Worm (Caenorhabditis elegans): ENCODE results near the gene mak-2.

mak-2 gene

DNA sequence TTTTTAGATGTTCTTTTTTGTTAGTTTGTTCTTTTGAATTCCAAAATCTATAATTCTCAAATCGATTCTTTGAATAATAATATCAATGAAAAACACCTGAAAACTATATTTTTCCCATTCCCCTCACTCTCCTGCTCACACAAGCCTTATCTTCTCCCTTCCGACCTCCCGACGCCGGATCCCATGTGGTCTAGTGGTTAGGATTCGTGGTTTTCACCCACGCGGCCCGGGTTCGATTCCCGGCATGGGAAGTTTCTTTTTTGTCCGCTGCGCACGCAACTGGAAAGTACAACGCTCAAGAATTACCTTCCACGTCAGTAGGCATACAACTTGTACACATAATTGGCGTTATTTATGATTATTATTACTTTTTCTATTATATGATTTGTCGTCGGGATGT is 42.5 kb upstream of the mak-2 start (continued):
- TF ChIP-seq unc-130 (GFP tag; optimal IDR thresholded peaks at IDR 0.05), result peak; percentile 40
- TF ChIP-seq lim-7 (GFP tag; IDR thresholded peaks at IDR 0.05), result peak; percentile 85
- no peak for TF ChIP-seq nhr-6 (tag; optimal IDR thresholded peaks at IDR 0.05)
- TF ChIP-seq ZK546.5 (tag; optimal IDR thresholded peaks at IDR 0.05), result no peak
- peak; percentile 25 for TF ChIP-seq dve-1 (tag; optimal IDR thresholded peaks at IDR 0.05; ENCODE audit: insufficient read depth)
- peak; percentile 75 for TF ChIP-seq lin-38 (GFP tag; IDR thresholded peaks at IDR 0.05)
- TF ChIP-seq ztf-7 (tag; optimal IDR thresholded peaks at IDR 0.05), result no peak
- no peak for TF ChIP-seq nhr-48 (tag; optimal IDR thresholded peaks at IDR 0.05)
- TF ChIP-seq tra-1 (GFP tag; IDR thresholded peaks at IDR 0.05), result no peak
- no peak for TF ChIP-seq F26F4.8 (GFP tag; conservative IDR thresholded peaks at IDR 0.05)
- TF ChIP-seq mdt-29 (GFP tag; IDR thresholded peaks at IDR 0.05), result no peak
- TF ChIP-seq snpc-1.2 (GFP tag; IDR thresholded peaks at IDR 0.05), result no peak
- no peak for TF ChIP-seq aly-2 (tag; optimal IDR thresholded peaks at IDR 0.05)
- peak; percentile 29 for TF ChIP-seq lin-13 (GFP tag; optimal IDR thresholded peaks at IDR 0.05)
- no peak for TF ChIP-seq F37D6.2 (tag; optimal IDR thresholded peaks at IDR 0.05)
- TF ChIP-seq spr-1 (tag; optimal IDR thresholded peaks at IDR 0.05), result peak; percentile 48
- TF ChIP-seq lir-3 (tag; optimal IDR thresholded peaks at IDR 0.05), result no peak
- TF ChIP-seq F44E2.7 (GFP tag; IDR thresholded peaks at IDR 0.05), result no peak
- TF ChIP-seq ceh-62 (tag; optimal IDR thresholded peaks at IDR 0.05), result no peak
- no peak for TF ChIP-seq zip-11 (GFP tag; IDR thresholded peaks at IDR 0.05)
- peak; percentile 84 for TF ChIP-seq egl-43 (GFP tag; IDR thresholded peaks at IDR 0.05)
- TF ChIP-seq vab-7 (GFP tag; IDR thresholded peaks at IDR 0.05), result peak; percentile 34; the same call in 1 of the 2 replicates
- TF ChIP-seq dmd-6 (GFP tag; IDR thresholded peaks at IDR 0.05), result peak; percentile 54
- TF ChIP-seq ceh-20 (GFP tag; IDR thresholded peaks at IDR 0.05), result no peak
- peak; percentile 41 for TF ChIP-seq set-16 (GFP tag; IDR thresholded peaks at IDR 0.05)
- TF ChIP-seq mes-2 (tag; optimal IDR thresholded peaks at IDR 0.05; ENCODE audit: poor library complexity, severe bottlenecking), result no peak
- no peak for TF ChIP-seq nhr-237 (tag; optimal IDR thresholded peaks at IDR 0.05)
- no peak for TF ChIP-seq egl-27 (tag; optimal IDR thresholded peaks at IDR 0.05)
- no peak for TF ChIP-seq lin-1 (GFP tag; IDR thresholded peaks at IDR 0.05)
- peak; percentile 29; the same call in 1 of the 2 replicates for TF ChIP-seq nhr-42 (GFP tag; IDR thresholded peaks at IDR 0.05)
- TF ChIP-seq Y48G9A.11 (GFP tag; IDR thresholded peaks at IDR 0.05), result peak; percentile 69
- TF ChIP-seq spr-3 (GFP tag; optimal IDR thresholded peaks at IDR 0.05), result no peak
- no peak for TF ChIP-seq skn-1 (tag; optimal IDR thresholded peaks at IDR 0.05)
- TF ChIP-seq lsy-2 (tag; optimal IDR thresholded peaks at IDR 0.05), result peak in 1 of 2 experiments; percentile 11
- TF ChIP-seq jun-1 (tag; optimal IDR thresholded peaks at IDR 0.05), result no peak
- TF ChIP-seq nhr-41 (GFP tag; IDR thresholded peaks at IDR 0.05), result 0 out of 2 replicates have a peak, but pooled peaks have one; percentile 18
- no peak for TF ChIP-seq F49E8.2 (tag; optimal IDR thresholded peaks at IDR 0.05; ENCODE audit: borderline replicate concordance)
- no peak for TF ChIP-seq zag-1 (tag; optimal IDR thresholded peaks at IDR 0.05)
- TF ChIP-seq pha-4 (GFP tag; IDR thresholded peaks at IDR 0.05), result peak; percentile 37; the same call in 1 of the 2 replicates
- no peak for TF ChIP-seq pha-4 (tag; optimal IDR thresholded peaks at IDR 0.05)
- no peak for TF ChIP-seq unc-39 (tag; optimal IDR thresholded peaks at IDR 0.05)
- peak in 1 of 2 experiments; percentile 17 for TF ChIP-seq mdl-1 (tag; optimal IDR thresholded peaks at IDR 0.05)
- no peak for TF ChIP-seq attf-4 (tag; optimal IDR thresholded peaks at IDR 0.05)
- TF ChIP-seq duxl-1 (tag; optimal IDR thresholded peaks at IDR 0.05; ENCODE audit: poor library complexity), result peak; percentile 19
- TF ChIP-seq T26A8.4 (GFP tag; IDR thresholded peaks at IDR 0.05), result no peak
- no peak for TF ChIP-seq Y75B8A.6 (GFP tag; IDR thresholded peaks at IDR 0.05)
- TF ChIP-seq cey-2 (tag; optimal IDR thresholded peaks at IDR 0.05; ENCODE audit: borderline replicate concordance, insufficient read depth), result no peak
- TF ChIP-seq ceh-44 (GFP tag; IDR thresholded peaks at IDR 0.05), result peak; percentile 60; the same call in 1 of the 2 replicates
- 0 out of 2 replicates have a peak, but pooled peaks have one; percentile 59 for TF ChIP-seq ZK337.2 (GFP tag; IDR thresholded peaks at IDR 0.05)
- no peak for TF ChIP-seq daf-12 (tag; optimal IDR thresholded peaks at IDR 0.05)
- TF ChIP-seq snpc-4 (tag; optimal IDR thresholded peaks at IDR 0.05), result no peak
- peak; percentile 7 for TF ChIP-seq dpl-1 (GFP tag; optimal IDR thresholded peaks at IDR 0.05)
